Fruit fly (Drosophila melanogaster) whole organism, pupa: Measurements from ENCODE around the gene Dnaaf5.

Source experiments
- CG14655 ChIP-seq: fragments of 200-800 bp; sonication (Bioruptor generic); optimal IDR thresholded peaks from 3 replicates; lab custom pipeline; 2017; ENCODE audit warnings: mild to moderate bottlenecking, missing biosample characterization, missing genetic modification reagents, missing genetic modification characterization
- CG15710 ChIP-seq: fragments of 200-800 bp; sonication (Bioruptor generic); optimal IDR thresholded peaks from 2 replicates; lab custom pipeline; 2018; ENCODE audit warnings: missing biosample characterization, mild to moderate bottlenecking, missing genetic modification characterization, moderate library complexity
- CG17806 ChIP-seq: fragments of 200-800 bp; sonication (Bioruptor generic); optimal IDR thresholded peaks from 2 replicates; lab custom pipeline; 2018; ENCODE audit warnings: missing biosample characterization, mild to moderate bottlenecking, missing genetic modification characterization, moderate library complexity
- CG32121 ChIP-seq: fragments of 200-800 bp; sonication (Bioruptor generic); IDR thresholded peaks from 2 replicates; pipeline ENCODE4 v1.3.6; 2022; ENCODE audit warnings: missing biosample characterization, missing genetic modification characterization
- CG34367 ChIP-seq: fragments of 200-800 bp; sonication (Bioruptor generic); optimal IDR thresholded peaks from 2 replicates; lab custom pipeline; 2018; ENCODE audit warnings: missing biosample characterization, mild to moderate bottlenecking, missing genetic modification characterization
- CG9948 ChIP-seq: fragments of 200-800 bp; sonication (Bioruptor generic); optimal IDR thresholded peaks from 2 replicates; lab custom pipeline; 2018; ENCODE audit warnings: missing biosample characterization, mild to moderate bottlenecking, missing genetic modification characterization, moderate library complexity
- D1 ChIP-seq: fragments of 200-800 bp; sonication (Bioruptor generic); optimal IDR thresholded peaks from 2 replicates; lab custom pipeline; 2018; ENCODE audit warnings: missing biosample characterization, mild to moderate bottlenecking, missing genetic modification characterization, moderate library complexity
- EcR ChIP-seq: fragments of 200-800 bp; sonication (Bioruptor generic); optimal IDR thresholded peaks from 3 replicates; lab custom pipeline; 2019; ENCODE audit warnings: missing biosample characterization, missing genetic modification characterization, mild to moderate bottlenecking, moderate library complexity, missing genetic modification reagents
- Pif1A ChIP-seq: fragments of 200-800 bp; sonication (Bioruptor generic); optimal IDR thresholded peaks from 3 replicates; lab custom pipeline; 2016; ENCODE audit warnings: missing biosample characterization, missing genetic modification characterization
- Pif1B ChIP-seq: fragments of 200-800 bp; sonication (Bioruptor generic); optimal IDR thresholded peaks from 3 replicates; lab custom pipeline; 2016; ENCODE audit warnings: missing biosample characterization, missing genetic modification characterization
- Snoo ChIP-seq: fragments of 200-800 bp; sonication (Bioruptor generic); optimal IDR thresholded peaks from 3 replicates; lab custom pipeline; 2017; ENCODE audit warnings: missing biosample characterization, mild to moderate bottlenecking, missing genetic modification characterization, inconsistent platforms
- fd96Ca ChIP-seq: fragments of 200-800 bp; sonication (Bioruptor generic); IDR thresholded peaks from 3 replicates; pipeline ENCODE4 v1.3.6; 2022; ENCODE audit warnings: missing biosample characterization, missing genetic modification characterization
- gl ChIP-seq: fragments of 200-800 bp; sonication (Bioruptor generic); optimal IDR thresholded peaks from 2 replicates; lab custom pipeline; 2018; ENCODE audit warnings: missing biosample characterization, mild to moderate bottlenecking, missing genetic modification characterization

- TF ChIP-seq CG14655 (GFP tag; lab: Kevin White, UChicago) = peak; percentile 51
- no peak for TF ChIP-seq Pif1A (GFP tag; lab: Kevin White, UChicago)
- no peak for TF ChIP-seq Pif1B (GFP tag; lab: Kevin White, UChicago)
- no peak for TF ChIP-seq EcR
- no peak for TF ChIP-seq CG32121 (GFP tag; lab: Robert Waterston, UW)
- TF ChIP-seq CG17806 (tag; lab: Kevin White, UChicago) = peak; percentile 32
- no peak for TF ChIP-seq D1 (tag; lab: Kevin White, UChicago)
- TF ChIP-seq CG15710 (tag; lab: Kevin White, UChicago) = peak; percentile 8
- no peak for TF ChIP-seq CG34367 (tag; lab: Kevin White, UChicago)
- no peak for TF ChIP-seq fd96Ca
- TF ChIP-seq gl (tag; lab: Kevin White, UChicago) = no peak
- no peak for TF ChIP-seq Snoo (tag; lab: Kevin White, UChicago)
- peak; percentile 30 for TF ChIP-seq CG9948 (tag; lab: Kevin White, UChicago)
Observed at dm6 chr3R:14384502-14384901, 22.9 kb upstream of the Dnaaf5 start.
